Fruit fly (Drosophila melanogaster) whole organism, embryonic: ENCODE results near the gene fusl.

Experiments used
- Adf1 ChIP-seq: fragments of 200-800 bp; sonication (Bioruptor generic); IDR thresholded peaks from 2 replicates; pipeline ENCODE4 v1.3.6; 2022; ENCODE audit warnings: missing biosample characterization, missing genetic modification characterization
- C15 ChIP-seq: fragments of 200-800 bp; sonication (Bioruptor generic); IDR thresholded peaks from 3 replicates; pipeline ENCODE4 v1.3.6; 2022; ENCODE audit warnings: missing biosample characterization, missing genetic modification characterization
- CG10274 ChIP-seq: fragments of 200-800 bp; sonication (Bioruptor generic); optimal IDR thresholded peaks from 3 replicates; lab custom pipeline; 2017; ENCODE audit warnings: missing biosample characterization, mild to moderate bottlenecking, missing genetic modification characterization
- CG11723 ChIP-seq: fragments of 200-800 bp; sonication (Bioruptor generic); optimal IDR thresholded peaks from 2 replicates; lab custom pipeline; 2017; ENCODE audit warnings: missing biosample characterization, mild to moderate bottlenecking, missing genetic modification characterization
- CG12391 ChIP-seq: fragments of 200-800 bp; sonication (Bioruptor generic); optimal IDR thresholded peaks from 3 replicates; lab custom pipeline; 2018; ENCODE audit warnings: missing biosample characterization, mild to moderate bottlenecking, missing genetic modification characterization, moderate library complexity
- CG14710 ChIP-seq: fragments of 200-800 bp; sonication (Bioruptor generic); optimal IDR thresholded peaks from 3 replicates; lab custom pipeline; 2019; ENCODE audit warnings: missing biosample characterization, mild to moderate bottlenecking, missing genetic modification characterization, moderate library complexity
- CG14965 ChIP-seq: fragments of 200-800 bp; sonication (Bioruptor generic); optimal IDR thresholded peaks from 2 replicates; lab custom pipeline; 2016; ENCODE audit warnings: missing biosample characterization, missing genetic modification characterization, borderline replicate concordance
- CG1792 ChIP-seq: fragments of 200-800 bp; sonication (Bioruptor generic); optimal IDR thresholded peaks from 2 replicates; lab custom pipeline; 2016; ENCODE audit warnings: missing biosample characterization, missing genetic modification characterization
- CG18599 ChIP-seq: fragments of 200-800 bp; sonication (Bioruptor generic); optimal IDR thresholded peaks from 3 replicates; lab custom pipeline; 2017; ENCODE audit warnings: missing biosample characterization, missing genetic modification characterization, mild to moderate bottlenecking, moderate library complexity, missing genetic modification reagents
- CG2129 ChIP-seq: fragments of 200-800 bp; sonication (Bioruptor generic); IDR thresholded peaks from 2 replicates; pipeline ENCODE4 v1.3.6; 2022; ENCODE audit warnings: missing biosample characterization, missing genetic modification characterization; ENCODE audit not compliant: partially characterized antibody
- CG33213 ChIP-seq: fragments of 200-800 bp; sonication (Bioruptor generic); optimal IDR thresholded peaks from 3 replicates; lab custom pipeline; 2016; ENCODE audit warnings: missing biosample characterization, missing genetic modification characterization
- CG4617 ChIP-seq: fragments of 200-800 bp; sonication (Bioruptor generic); optimal IDR thresholded peaks from 3 replicates; lab custom pipeline; 2016; ENCODE audit warnings: missing biosample characterization, missing genetic modification characterization, borderline replicate concordance
- CG4820 ChIP-seq: fragments of 200-800 bp; sonication (Bioruptor generic); optimal IDR thresholded peaks from 3 replicates; lab custom pipeline; 2016; ENCODE audit warnings: missing biosample characterization, missing genetic modification characterization
- CG7963 ChIP-seq: fragments of 200-800 bp; sonication (Bioruptor generic); IDR thresholded peaks from 3 replicates; pipeline ENCODE4 v1.3.6; 2022; ENCODE audit warnings: missing biosample characterization, missing genetic modification characterization; ENCODE audit not compliant: partially characterized antibody
- Dad ChIP-seq: fragments of 200-800 bp; sonication (Bioruptor generic); optimal IDR thresholded peaks from 3 replicates; lab custom pipeline; 2016; ENCODE audit warnings: missing biosample characterization, missing genetic modification characterization
- Dbx ChIP-seq: fragments of 200-800 bp; sonication (Bioruptor generic); IDR thresholded peaks from 3 replicates; pipeline ENCODE4 v1.3.6; 2022; ENCODE audit warnings: missing biosample characterization, missing genetic modification characterization
- Fer1 ChIP-seq: fragments of 200-800 bp; sonication (Bioruptor generic); optimal IDR thresholded peaks from 2 replicates; lab custom pipeline; 2017; ENCODE audit warnings: missing biosample characterization, mild to moderate bottlenecking, missing genetic modification characterization
- HmgD ChIP-seq: fragments of 200-800 bp; sonication (Bioruptor generic); optimal IDR thresholded peaks from 3 replicates; lab custom pipeline; 2016; ENCODE audit warnings: missing biosample characterization, missing genetic modification characterization
- Hsf ChIP-seq: fragments of 200-800 bp; sonication (Bioruptor generic); optimal IDR thresholded peaks from 3 replicates; lab custom pipeline; 2016; ENCODE audit warnings: missing biosample characterization, missing genetic modification characterization
- MBD-R2 ChIP-seq: fragments of 200-800 bp; sonication (Bioruptor generic); IDR thresholded peaks from 2 replicates; pipeline ENCODE4 v1.3.6; 2022; ENCODE audit warnings: missing biosample characterization, missing genetic modification characterization
- Nf-YA ChIP-seq: fragments of 200-800 bp; sonication (Bioruptor generic); IDR thresholded peaks from 2 replicates; pipeline ENCODE4 v1.3.6; 2022; ENCODE audit warnings: missing biosample characterization, missing genetic modification characterization
- Optix ChIP-seq: fragments of 200-800 bp; sonication (Bioruptor generic); IDR thresholded peaks from 3 replicates; pipeline ENCODE4 v1.3.6; 2022; ENCODE audit warnings: missing biosample characterization, missing genetic modification characterization
- Rx ChIP-seq: fragments of 200-800 bp; sonication (Bioruptor generic); IDR thresholded peaks from 2 replicates; pipeline ENCODE4 v1.3.6; 2022; ENCODE audit warnings: missing biosample characterization, missing genetic modification characterization
- Sox100B ChIP-seq: fragments of 200-800 bp; sonication (Bioruptor generic); optimal IDR thresholded peaks from 3 replicates; lab custom pipeline; 2018; ENCODE audit warnings: missing biosample characterization, mild to moderate bottlenecking, missing genetic modification characterization
- Sry-δ ChIP-seq: fragments of 200-800 bp; sonication (Bioruptor generic); optimal IDR thresholded peaks from 2 replicates; lab custom pipeline; 2016; ENCODE audit warnings: missing biosample characterization, missing genetic modification characterization
- Trl ChIP-seq, 3 experiments: fragments of >200 bp in 2 of 3; fragments of 200-800 bp in 1 of 3; sonication (Bioruptor generic) in 1 of 3; optimal IDR thresholded peaks; 2 replicates in 1 of 3; 3 replicates in 2 of 3; lab custom pipeline; 2016 to 2017; ENCODE audit warnings: missing biosample characterization in 1 of 3, missing genetic modification characterization in 1 of 3
- ash1 ChIP-seq: fragments of 200-800 bp; sonication (Bioruptor generic); optimal IDR thresholded peaks from 2 replicates; lab custom pipeline; 2018; ENCODE audit warnings: missing biosample characterization, mild to moderate bottlenecking, missing genetic modification characterization
- bcd ChIP-seq: fragments of 200-800 bp; sonication (Bioruptor generic); optimal IDR thresholded peaks from 2 replicates; lab custom pipeline; 2017; ENCODE audit warnings: missing biosample characterization, mild to moderate bottlenecking, missing genetic modification characterization
- caup ChIP-seq: fragments of 200-800 bp; sonication (Bioruptor generic); optimal IDR thresholded peaks from 3 replicates; lab custom pipeline; 2017; ENCODE audit warnings: missing biosample characterization, mild to moderate bottlenecking, missing genetic modification characterization, moderate library complexity; ENCODE audit not compliant: severe bottlenecking
- danr ChIP-seq: fragments of 200-800 bp; sonication (Bioruptor generic); IDR thresholded peaks from 2 replicates; pipeline ENCODE4 v1.3.6; 2022; ENCODE audit warnings: missing biosample characterization, missing genetic modification characterization
- gcm2 ChIP-seq: fragments of 200-800 bp; sonication (Bioruptor generic); optimal IDR thresholded peaks from 2 replicates; lab custom pipeline; 2016; ENCODE audit warnings: missing biosample characterization, missing genetic modification characterization
- gsb ChIP-seq: fragments of 200-800 bp; sonication (Bioruptor generic); IDR thresholded peaks from 2 replicates; pipeline ENCODE4 v1.3.6; 2022; ENCODE audit warnings: missing biosample characterization, missing genetic modification characterization
- gt ChIP-seq: fragments of 200-800 bp; sonication (Bioruptor generic); IDR thresholded peaks from 2 replicates; pipeline ENCODE4 v1.3.6; 2022; ENCODE audit warnings: missing biosample characterization, missing genetic modification characterization
- hkb ChIP-seq, 2 experiments: fragments of 200-800 bp in 1 of 2; fragments of >200 bp in 1 of 2; sonication (Bioruptor generic) in 1 of 2; IDR thresholded peaks in 1 of 2; optimal IDR thresholded peaks in 1 of 2; 2 replicates each; pipeline versions ENCODE4 v1.3.6 to Lab custom; 2017 to 2022; ENCODE audit warnings: missing biosample characterization in 1 of 2, missing genetic modification characterization in 1 of 2
- inv ChIP-seq: fragments of 200-800 bp; sonication (Bioruptor generic); IDR thresholded peaks from 2 replicates; pipeline ENCODE4 v1.3.6; 2022; ENCODE audit warnings: missing biosample characterization, missing genetic modification characterization; ENCODE audit not compliant: partially characterized antibody
- lola ChIP-seq, 3 experiments: fragments of >200 bp in 2 of 3; fragments of 200-800 bp in 1 of 3; sonication (Bioruptor generic) in 1 of 3; optimal IDR thresholded peaks; 2 replicates each; lab custom pipeline; 2017 to 2019; ENCODE audit warnings: missing biosample characterization in 3 of 3, missing genetic modification characterization in 3 of 3, mild to moderate bottlenecking in 1 of 3, moderate library complexity in 1 of 3
- mam ChIP-seq: fragments of 200-800 bp; sonication (Bioruptor generic); optimal IDR thresholded peaks from 3 replicates; lab custom pipeline; 2016; ENCODE audit warnings: missing biosample characterization, missing genetic modification characterization
- mld ChIP-seq: fragments of 200-800 bp; sonication (Bioruptor generic); IDR thresholded peaks from 3 replicates; pipeline ENCODE4 v1.3.6; 2022; ENCODE audit warnings: missing biosample characterization, missing genetic modification characterization; ENCODE audit not compliant: partially characterized antibody
- pan ChIP-seq, 4 experiments: fragments of >200 bp in 3 of 4; fragments of 200-800 bp in 1 of 4; sonication (Bioruptor generic) in 1 of 4; optimal IDR thresholded peaks in 3 of 4; IDR thresholded peaks in 1 of 4; 2 replicates each; pipeline versions ENCODE4 v1.3.6 to Lab custom; 2017 to 2022; ENCODE audit warnings: missing biosample characterization in 2 of 4, missing genetic modification characterization in 2 of 4, mixed read lengths in 1 of 4
- pzg ChIP-seq: fragments of 200-800 bp; sonication (Bioruptor generic); optimal IDR thresholded peaks from 3 replicates; lab custom pipeline; 2018; ENCODE audit warnings: missing biosample characterization, mild to moderate bottlenecking, missing genetic modification characterization, moderate library complexity
- slbo ChIP-seq: fragments of 200-800 bp; sonication (Bioruptor generic); IDR thresholded peaks from 2 replicates; pipeline ENCODE4 v1.3.6; 2022; ENCODE audit warnings: missing biosample characterization, missing genetic modification characterization
- slou ChIP-seq: fragments of 200-800 bp; sonication (Bioruptor generic); optimal IDR thresholded peaks from 3 replicates; lab custom pipeline; 2016; ENCODE audit warnings: missing biosample characterization, missing genetic modification characterization
- sna ChIP-seq: fragments of 200-800 bp; sonication (Bioruptor generic); IDR thresholded peaks from 2 replicates; pipeline ENCODE4 v1.3.6; 2022; ENCODE audit warnings: missing biosample characterization, missing genetic modification characterization; ENCODE audit not compliant: partially characterized antibody
- ssp ChIP-seq: fragments of 200-800 bp; sonication (Bioruptor generic); IDR thresholded peaks from 2 replicates; pipeline ENCODE4 v1.3.6; 2022; ENCODE audit warnings: missing biosample characterization, missing genetic modification characterization
- unc-4 ChIP-seq: fragments of 200-800 bp; sonication (Bioruptor generic); IDR thresholded peaks from 2 replicates; pipeline ENCODE4 v1.3.6; 2022; ENCODE audit warnings: missing biosample characterization, missing genetic modification characterization; ENCODE audit not compliant: partially characterized antibody

The fusl gene

DNA sequence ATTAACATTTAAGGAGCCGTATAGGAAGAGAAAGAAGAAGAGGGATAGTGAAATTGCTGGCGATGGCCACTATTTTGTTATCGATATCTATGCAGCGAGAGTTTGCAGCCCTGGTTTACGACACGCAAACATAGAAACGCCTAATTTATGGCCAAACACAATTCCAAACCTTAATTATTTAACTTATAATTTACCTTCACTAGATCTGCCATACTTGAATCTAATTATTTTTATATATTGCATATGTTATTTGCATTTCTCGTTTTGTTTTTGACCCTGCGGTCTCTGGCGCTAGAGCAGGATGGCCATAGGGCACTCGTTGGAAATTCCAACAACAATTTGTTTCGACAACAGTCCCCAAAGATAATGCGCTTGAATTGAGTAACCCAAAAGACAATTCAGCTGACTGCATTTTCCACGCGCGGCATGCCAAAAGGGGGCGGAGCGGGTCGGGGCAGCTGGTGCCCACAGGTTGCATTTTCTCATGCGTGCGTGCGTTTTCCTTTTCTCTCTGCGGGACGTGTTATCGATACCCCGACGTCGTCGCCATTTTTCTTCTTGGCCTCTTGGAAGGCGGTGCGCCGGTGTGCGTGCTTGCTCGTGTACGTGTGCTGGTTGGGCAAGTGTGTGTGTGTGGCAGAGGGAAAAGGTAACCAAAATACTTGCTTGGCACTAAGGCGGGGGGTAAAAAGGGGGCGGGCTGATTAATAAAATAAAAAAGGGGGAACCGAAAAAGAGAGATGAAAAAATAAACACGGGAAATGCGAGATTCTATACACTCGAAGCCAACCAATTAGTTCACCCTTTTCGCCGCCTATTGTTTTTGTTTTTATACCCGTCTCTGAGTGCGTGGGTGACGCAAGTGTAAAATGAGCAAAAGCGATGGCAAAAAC lies 12.7 kb downstream of the fusl start (continued):
- peak; percentile 76 for TF ChIP-seq unc-4 (GFP tag; lab: Robert Waterston, UW)
- TF ChIP-seq pan (optimal IDR thresholded peaks at IDR 0.05; lab: Kevin White, UChicago): no peak
- peak in 1 of 2 experiments; percentile 72 for TF ChIP-seq pan (GFP tag; optimal IDR thresholded peaks at IDR 0.05 in 1 of 2, IDR thresholded peaks at IDR 0.05 in 1 of 2)
- TF ChIP-seq Trl (optimal IDR thresholded peaks at IDR 0.05; lab: Kevin White, UChicago): no peak
- TF ChIP-seq Trl (GFP tag; optimal IDR thresholded peaks at IDR 0.05; lab: Kevin White, UChicago): peak; percentile 42
- TF ChIP-seq Adf1 (GFP tag; lab: Robert Waterston, UW): peak; percentile 58
- peak; percentile 36 for TF ChIP-seq CG14710 (tag; lab: Kevin White, UChicago)
- TF ChIP-seq Sry-δ (GFP tag; lab: Kevin White, UChicago): peak; percentile 83
- peak; percentile 57; the same call in 1 of the 2 replicates for TF ChIP-seq inv
- no peak; the same call in 2 of the 3 replicates for TF ChIP-seq mld (GFP tag; lab: Robert Waterston, UW)
- peak; percentile 45; the same call in 1 of the 3 replicates for TF ChIP-seq C15 (GFP tag; lab: Robert Waterston, UW)
- no peak for TF ChIP-seq hkb (optimal IDR thresholded peaks at IDR 0.05; lab: Kevin White, UChicago)
- TF ChIP-seq hkb (GFP tag; IDR thresholded peaks at IDR 0.05; lab: Robert Waterston, UW): peak; percentile 70
- TF ChIP-seq CG11723 (GFP tag; lab: Kevin White, UChicago): no peak
- TF ChIP-seq Dbx: peak; percentile 77; the same call in 2 of the 3 replicates
- TF ChIP-seq ssp: peak; percentile 47
- peak; percentile 45 for TF ChIP-seq mam (GFP tag; lab: Kevin White, UChicago)
- no peak for TF ChIP-seq ash1 (GFP tag; lab: Kevin White, UChicago)
- TF ChIP-seq pzg: peak; percentile 34
- no peak for TF ChIP-seq Dad (GFP tag; lab: Kevin White, UChicago)
- no peak for TF ChIP-seq CG14965 (GFP tag; lab: Kevin White, UChicago)
- peak; percentile 89 for TF ChIP-seq slbo (GFP tag; lab: Robert Waterston, UW)
- TF ChIP-seq CG2129 (GFP tag; lab: Robert Waterston, UW): peak; percentile 29; the same call in 1 of the 2 replicates
- no peak for TF ChIP-seq Sox100B (GFP tag; lab: Kevin White, UChicago)
- no peak for TF ChIP-seq CG33213 (GFP tag; lab: Kevin White, UChicago)
- no peak for TF ChIP-seq gcm2 (GFP tag; lab: Kevin White, UChicago)
- peak; percentile 55; the same call in 1 of the 2 replicates for TF ChIP-seq gsb (GFP tag; lab: Robert Waterston, UW)
- no peak for TF ChIP-seq CG10274
- peak; percentile 56 for TF ChIP-seq CG18599 (GFP tag; lab: Kevin White, UChicago)
- peak; percentile 25 for TF ChIP-seq bcd (GFP tag; lab: Kevin White, UChicago)
- TF ChIP-seq Nf-YA (GFP tag; lab: Robert Waterston, UW): peak; percentile 60; the same call in 1 of the 2 replicates
- no peak for TF ChIP-seq slou (GFP tag; lab: Kevin White, UChicago)
- no peak for TF ChIP-seq caup (GFP tag; lab: Kevin White, UChicago)
- peak; percentile 53 for TF ChIP-seq Rx (GFP tag; lab: Robert Waterston, UW)
- TF ChIP-seq HmgD (GFP tag; lab: Kevin White, UChicago): no peak
- no peak for TF ChIP-seq gt (GFP tag; lab: Robert Waterston, UW)
- no peak for TF ChIP-seq CG1792 (GFP tag; lab: Kevin White, UChicago)
- peak; percentile 49 for TF ChIP-seq MBD-R2
- TF ChIP-seq danr (GFP tag; lab: Robert Waterston, UW): no peak
- peak; percentile 70 for TF ChIP-seq sna (GFP tag; lab: Robert Waterston, UW)
- TF ChIP-seq CG4820 (GFP tag; lab: Kevin White, UChicago): no peak
- peak in 1 of 3 experiments; percentile 37 for TF ChIP-seq lola (GFP tag; optimal IDR thresholded peaks at IDR 0.05; lab: Kevin White, UChicago)
- TF ChIP-seq CG12391 (tag; lab: Kevin White, UChicago): peak; percentile 36
- no peak for TF ChIP-seq CG4617 (GFP tag; lab: Kevin White, UChicago)
- no peak for TF ChIP-seq Hsf (GFP tag; lab: Kevin White, UChicago)
- TF ChIP-seq CG7963 (GFP tag; lab: Robert Waterston, UW): peak; percentile 52; the same call in 1 of the 3 replicates
- peak; percentile 20 for TF ChIP-seq Fer1 (GFP tag; lab: Kevin White, UChicago)
- TF ChIP-seq Optix (GFP tag; lab: Robert Waterston, UW): peak; percentile 63; the same call in 2 of the 3 replicates
